Fruit fly (Drosophila melanogaster) whole organism, embryonic: ENCODE measurements around the gene Pi3K21B.

Experiments
- CG11456 ChIP-seq: fragments of 200-800 bp; sonication (Bioruptor generic); IDR thresholded peaks from 3 replicates; pipeline ENCODE4 v1.3.6; 2022; ENCODE audit warnings: missing biosample characterization, missing genetic modification characterization
- CG12659 ChIP-seq: fragments of 200-800 bp; sonication (Bioruptor generic); optimal IDR thresholded peaks from 3 replicates; lab custom pipeline; 2017; ENCODE audit warnings: mild to moderate bottlenecking, missing biosample characterization, missing genetic modification reagents, missing genetic modification characterization
- CG13123 ChIP-seq: fragments of 200-800 bp; sonication (Bioruptor generic); optimal IDR thresholded peaks from 2 replicates; lab custom pipeline; 2016; ENCODE audit warnings: missing biosample characterization, missing genetic modification characterization
- CG15479 ChIP-seq: fragments of 200-800 bp; sonication (Bioruptor generic); optimal IDR thresholded peaks from 3 replicates; lab custom pipeline; 2019; ENCODE audit warnings: missing biosample characterization, mild to moderate bottlenecking, missing genetic modification characterization, moderate library complexity
- CG16815 ChIP-seq: fragments of 200-800 bp; sonication (Bioruptor generic); optimal IDR thresholded peaks from 3 replicates; lab custom pipeline; 2017; ENCODE audit warnings: missing biosample characterization, mild to moderate bottlenecking, missing genetic modification characterization
- CG17568 ChIP-seq: fragments of 200-800 bp; sonication (Bioruptor generic); optimal IDR thresholded peaks from 2 replicates; lab custom pipeline; 2018; ENCODE audit warnings: missing biosample characterization, mild to moderate bottlenecking, missing genetic modification characterization, moderate library complexity
- CG18619 ChIP-seq: fragments of 200-800 bp; sonication (Bioruptor generic); optimal IDR thresholded peaks from 3 replicates; lab custom pipeline; 2017; ENCODE audit warnings: missing biosample characterization, mild to moderate bottlenecking, missing genetic modification characterization
- CG2678 ChIP-seq: fragments of 200-800 bp; sonication (Bioruptor generic); optimal IDR thresholded peaks from 3 replicates; lab custom pipeline; 2019; ENCODE audit warnings: missing biosample characterization, mild to moderate bottlenecking, missing genetic modification characterization, moderate library complexity
- CG31441 ChIP-seq: fragments of 200-800 bp; sonication (Bioruptor generic); IDR thresholded peaks from 2 replicates; pipeline ENCODE4 v1.3.6; 2022; ENCODE audit warnings: missing biosample characterization, missing genetic modification characterization
- CG32532 ChIP-seq: fragments of 200-800 bp; sonication (Bioruptor generic); IDR thresholded peaks from 2 replicates; pipeline ENCODE4 v1.3.6; 2022; ENCODE audit warnings: missing biosample characterization, missing genetic modification characterization
- CG34422 ChIP-seq: fragments of 200-800 bp; sonication (Bioruptor generic); IDR thresholded peaks from 3 replicates; pipeline ENCODE4 v1.3.6; 2022; ENCODE audit warnings: missing biosample characterization, missing genetic modification characterization
- CG4424 ChIP-seq: fragments of 200-800 bp; sonication (Bioruptor generic); optimal IDR thresholded peaks from 3 replicates; lab custom pipeline; 2016; ENCODE audit warnings: missing biosample characterization, missing genetic modification characterization
- CG5180 ChIP-seq: fragments of 200-800 bp; sonication (Bioruptor generic); optimal IDR thresholded peaks from 3 replicates; lab custom pipeline; 2017; ENCODE audit warnings: missing biosample characterization, missing genetic modification characterization, mild to moderate bottlenecking, moderate library complexity, missing genetic modification reagents
- CG9932 ChIP-seq: fragments of 200-800 bp; sonication (Bioruptor generic); IDR thresholded peaks from 2 replicates; pipeline ENCODE4 v1.3.6; 2022; ENCODE audit warnings: missing biosample characterization, missing genetic modification characterization
- Chrac-16 ChIP-seq: fragments of 200-800 bp; sonication (Bioruptor generic); optimal IDR thresholded peaks from 3 replicates; lab custom pipeline; 2016; ENCODE audit warnings: missing biosample characterization, missing genetic modification characterization
- CkIIα-i1 ChIP-seq: fragments of 200-800 bp; sonication (Bioruptor generic); IDR thresholded peaks from 2 replicates; pipeline ENCODE4 v1.3.6; 2022; ENCODE audit warnings: missing biosample characterization, missing genetic modification characterization
- CrebB ChIP-seq: fragments of 200-800 bp; sonication (Bioruptor generic); optimal IDR thresholded peaks from 3 replicates; lab custom pipeline; 2018; ENCODE audit warnings: missing biosample characterization, mild to moderate bottlenecking, missing genetic modification characterization
- Dip2 ChIP-seq: fragments of 200-800 bp; sonication (Bioruptor generic); IDR thresholded peaks from 2 replicates; pipeline ENCODE4 v1.3.6; 2022; ENCODE audit warnings: missing biosample characterization, missing genetic modification characterization
- Eip74EF ChIP-seq, 2 experiments: fragments of 200-800 bp in 1 of 2; fragments of >200 bp in 1 of 2; sonication (Bioruptor generic) in 1 of 2; optimal IDR thresholded peaks; 2 replicates each; lab custom pipeline; 2017 to 2019; ENCODE audit warnings: missing biosample characterization in 2 of 2, missing genetic modification characterization in 2 of 2, mild to moderate bottlenecking in 1 of 2, moderate library complexity in 1 of 2
- Ets97D ChIP-seq: fragments of 200-800 bp; sonication (Bioruptor generic); optimal IDR thresholded peaks from 3 replicates; lab custom pipeline; 2016; ENCODE audit warnings: missing biosample characterization, missing genetic modification characterization
- HmgZ ChIP-seq: fragments of 200-800 bp; sonication (Bioruptor generic); optimal IDR thresholded peaks from 2 replicates; lab custom pipeline; 2018; ENCODE audit warnings: missing biosample characterization, mild to moderate bottlenecking, missing genetic modification characterization
- PHDP ChIP-seq: fragments of 200-800 bp; sonication (Bioruptor generic); optimal IDR thresholded peaks from 3 replicates; lab custom pipeline; 2018; ENCODE audit warnings: missing biosample characterization, mild to moderate bottlenecking, missing genetic modification characterization, moderate library complexity
- Stat92E ChIP-seq, 3 experiments: fragments of >200 bp in 2 of 3; fragments of 200-800 bp in 1 of 3; sonication (Bioruptor generic) in 1 of 3; optimal IDR thresholded peaks; 2 replicates each; lab custom pipeline; 2017 to 2019; ENCODE audit warnings: missing biosample characterization in 3 of 3, missing genetic modification characterization in 3 of 3, mild to moderate bottlenecking in 1 of 3, moderate library complexity in 1 of 3
- Usf ChIP-seq: fragments of 200-800 bp; sonication (Bioruptor generic); optimal IDR thresholded peaks from 2 replicates; lab custom pipeline; 2017; ENCODE audit warnings: missing genotype, missing biosample characterization, missing genetic modification characterization
- Xbp1 ChIP-seq: fragments of 200-800 bp; sonication (Bioruptor generic); optimal IDR thresholded peaks from 3 replicates; lab custom pipeline; 2016; ENCODE audit warnings: missing biosample characterization, mild to moderate bottlenecking, missing genetic modification characterization
- abd-A ChIP-seq: fragments of 200-800 bp; sonication (Bioruptor generic); optimal IDR thresholded peaks from 3 replicates; lab custom pipeline; 2019; ENCODE audit warnings: missing biosample characterization, mild to moderate bottlenecking, missing genetic modification characterization, moderate library complexity
- ara ChIP-seq: fragments of 200-800 bp; sonication (Bioruptor generic); IDR thresholded peaks from 2 replicates; pipeline ENCODE4 v1.3.6; 2022; ENCODE audit warnings: missing biosample characterization, missing genetic modification characterization
- ash1 ChIP-seq: fragments of 200-800 bp; sonication (Bioruptor generic); optimal IDR thresholded peaks from 2 replicates; lab custom pipeline; 2018; ENCODE audit warnings: missing biosample characterization, mild to moderate bottlenecking, missing genetic modification characterization
- bab2 ChIP-seq: fragments of 200-800 bp; sonication (Bioruptor generic); optimal IDR thresholded peaks from 2 replicates; lab custom pipeline; 2016; ENCODE audit warnings: missing biosample characterization, missing genetic modification characterization
- dati ChIP-seq: fragments of 200-800 bp; sonication (Bioruptor generic); IDR thresholded peaks from 2 replicates; pipeline ENCODE4 v1.3.6; 2022; ENCODE audit warnings: missing biosample characterization, missing genetic modification characterization
- dimm ChIP-seq: fragments of 200-800 bp; sonication (Bioruptor generic); IDR thresholded peaks from 2 replicates; pipeline ENCODE4 v1.3.6; 2022; ENCODE audit warnings: missing biosample characterization, missing genetic modification characterization
- eyg ChIP-seq: fragments of 200-800 bp; sonication (Bioruptor generic); optimal IDR thresholded peaks from 3 replicates; lab custom pipeline; 2016; ENCODE audit warnings: missing biosample characterization, missing genetic modification characterization
- fd102C ChIP-seq: fragments of 200-800 bp; sonication (Bioruptor generic); optimal IDR thresholded peaks from 2 replicates; lab custom pipeline; 2018; ENCODE audit warnings: missing biosample characterization, mild to moderate bottlenecking, missing genetic modification characterization, moderate library complexity
- gro ChIP-seq: fragments of 200-800 bp; sonication (Bioruptor generic); optimal IDR thresholded peaks from 2 replicates; lab custom pipeline; 2016; ENCODE audit warnings: missing biosample characterization, missing genetic modification characterization
- hkb ChIP-seq, 2 experiments: fragments of 200-800 bp in 1 of 2; fragments of >200 bp in 1 of 2; sonication (Bioruptor generic) in 1 of 2; IDR thresholded peaks in 1 of 2; optimal IDR thresholded peaks in 1 of 2; 2 replicates each; pipeline versions ENCODE4 v1.3.6 to Lab custom; 2017 to 2022; ENCODE audit warnings: missing biosample characterization in 1 of 2, missing genetic modification characterization in 1 of 2
- insv ChIP-seq, 2 experiments: fragments of 200-800 bp; sonication (Bioruptor generic); optimal IDR thresholded peaks; 3 replicates each; lab custom pipeline; 2016 to 2018; ENCODE audit warnings: missing biosample characterization in 2 of 2, missing genetic modification characterization in 2 of 2
- kay ChIP-seq: fragments of 200-800 bp; sonication (Bioruptor generic); optimal IDR thresholded peaks from 2 replicates; lab custom pipeline; 2016; ENCODE audit warnings: missing biosample characterization, missing genetic modification characterization
- lola ChIP-seq, 3 experiments: fragments of >200 bp in 2 of 3; fragments of 200-800 bp in 1 of 3; sonication (Bioruptor generic) in 1 of 3; optimal IDR thresholded peaks; 2 replicates each; lab custom pipeline; 2017 to 2019; ENCODE audit warnings: missing biosample characterization in 3 of 3, missing genetic modification characterization in 3 of 3, mild to moderate bottlenecking in 1 of 3, moderate library complexity in 1 of 3
- maf-S ChIP-seq: fragments of 200-800 bp; sonication (Bioruptor generic); optimal IDR thresholded peaks from 2 replicates; lab custom pipeline; 2016; ENCODE audit warnings: missing biosample characterization, missing genetic modification characterization
- peb ChIP-seq: fragments of 200-800 bp; sonication (Bioruptor generic); IDR thresholded peaks from 2 replicates; pipeline ENCODE4 v1.3.6; 2022; ENCODE audit warnings: missing biosample characterization, missing genetic modification characterization
- pros ChIP-seq: fragments of 200-800 bp; sonication (Bioruptor generic); optimal IDR thresholded peaks from 3 replicates; lab custom pipeline; 2019; ENCODE audit warnings: missing biosample characterization, mild to moderate bottlenecking, missing genetic modification characterization, moderate library complexity
- sima ChIP-seq: fragments of 200-800 bp; sonication (Bioruptor generic); optimal IDR thresholded peaks from 2 replicates; lab custom pipeline; 2016; ENCODE audit warnings: missing biosample characterization, missing genetic modification characterization
- sna ChIP-seq: fragments of 200-800 bp; sonication (Bioruptor generic); IDR thresholded peaks from 2 replicates; pipeline ENCODE4 v1.3.6; 2022; ENCODE audit warnings: missing biosample characterization, missing genetic modification characterization; ENCODE audit not compliant: partially characterized antibody
- sqz ChIP-seq: fragments of 200-800 bp; sonication (Bioruptor generic); optimal IDR thresholded peaks from 3 replicates; lab custom pipeline; 2018; ENCODE audit warnings: missing biosample characterization, mild to moderate bottlenecking, missing genetic modification characterization
- usp ChIP-seq: fragments of >200 bp; optimal IDR thresholded peaks from 2 replicates; lab custom pipeline; 2017; ENCODE audit warnings: missing biosample characterization, missing genetic modification characterization
- wek ChIP-seq: fragments of 200-800 bp; sonication (Bioruptor generic); optimal IDR thresholded peaks from 3 replicates; lab custom pipeline; 2018; ENCODE audit warnings: missing biosample characterization, mild to moderate bottlenecking, missing genetic modification characterization, moderate library complexity
- z ChIP-seq: fragments of 200-800 bp; sonication (Bioruptor generic); IDR thresholded peaks from 3 replicates; pipeline ENCODE4 v1.3.6; 2022; ENCODE audit warnings: missing biosample characterization, missing genetic modification characterization

Pi3K21B gene

DNA sequence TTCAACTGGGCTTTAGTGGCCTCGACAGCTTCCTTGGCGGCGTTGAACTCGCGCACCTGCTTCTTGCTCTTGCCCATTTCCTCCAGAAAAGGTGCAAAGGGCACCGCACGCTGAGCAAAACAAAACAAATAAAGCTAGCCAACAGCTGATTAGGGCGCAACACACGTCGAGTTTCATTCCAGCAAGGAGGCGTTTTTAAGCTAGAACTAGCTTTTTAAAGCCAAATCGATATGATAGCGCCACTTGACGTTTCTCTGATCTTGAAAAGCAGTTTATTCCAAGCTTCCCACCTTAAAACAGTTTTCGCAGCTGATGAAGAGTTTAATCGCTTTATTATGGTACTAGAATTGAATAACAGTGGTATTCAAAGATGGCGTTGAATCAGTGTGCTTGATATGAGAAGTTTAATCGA is 14.6 kb upstream of the Pi3K21B start, which contains the start of gene CG11601 (continued):
- TF ChIP-seq bab2 (GFP tag; lab: Kevin White, UChicago), result no peak

DNA sequence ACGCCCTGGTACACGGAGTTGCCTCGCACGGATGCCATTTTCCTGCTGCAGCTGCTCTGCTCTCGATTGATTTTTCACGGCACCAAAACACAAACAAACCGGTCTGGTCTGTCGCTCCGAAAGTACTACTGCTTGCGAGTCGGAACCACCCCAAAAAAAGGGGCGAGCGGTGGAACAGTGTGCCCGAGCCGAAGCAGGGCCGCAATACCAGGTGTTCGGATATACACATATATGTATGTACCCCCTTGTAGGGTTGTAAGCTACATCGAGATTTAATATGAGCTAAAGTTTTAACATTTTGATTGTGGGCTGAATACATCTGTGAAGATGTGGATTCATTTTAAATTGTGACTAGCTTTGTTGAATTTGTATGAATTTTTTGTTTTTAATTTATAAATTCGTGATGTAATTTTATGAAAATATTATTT is 12.1 kb upstream of the Pi3K21B start:
- TF ChIP-seq kay (GFP tag; lab: Kevin White, UChicago) (no peak), CG2678 (tag; lab: Kevin White, UChicago) (peak; percentile 69), wek (GFP tag; lab: Kevin White, UChicago) (no peak), fd102C (no peak), sima (GFP tag; lab: Kevin White, UChicago) (no peak), CG18619 (peak; percentile 13), insv (GFP tag; optimal IDR thresholded peaks at IDR 0.05; lab: Kevin White, UChicago) (no peak), CG11456 (GFP tag; lab: Robert Waterston, UW) (0 out of 3 replicates have a peak, but pooled peaks have one; percentile 68), usp (GFP tag; lab: Kevin White, UChicago) (no peak), CG31441 (no peak; the same call in 1 of the 2 replicates), ash1 (GFP tag; lab: Kevin White, UChicago) (no peak), CG12659 (GFP tag; lab: Kevin White, UChicago) (peak; percentile 80), CG4424 (no peak), z (GFP tag; lab: Robert Waterston, UW) (0 out of 3 replicates have a peak, but pooled peaks have one; percentile 24), PHDP (peak; percentile 70), dimm (GFP tag; lab: Robert Waterston, UW) (no peak), CrebB (tag; lab: Kevin White, UChicago) (peak; percentile 53), CG13123 (GFP tag; lab: Kevin White, UChicago) (no peak), CG5180 (GFP tag; lab: Kevin White, UChicago) (peak; percentile 69), CG17568 (GFP tag; lab: Kevin White, UChicago) (peak; percentile 16), CG34422 (GFP tag; lab: Robert Waterston, UW) (peak; percentile 58; the same call in 1 of the 3 replicates), sqz (GFP tag; lab: Kevin White, UChicago) (no peak), Xbp1 (GFP tag; lab: Kevin White, UChicago) (peak; percentile 29), eyg (GFP tag; lab: Kevin White, UChicago) (peak; percentile 7), gro (GFP tag; lab: Kevin White, UChicago) (peak; percentile 59), sna (GFP tag; lab: Robert Waterston, UW) (no peak; the same call in 1 of the 2 replicates), lola (GFP tag; optimal IDR thresholded peaks at IDR 0.05; lab: Kevin White, UChicago) (peak in 1 of 3 experiments; percentile 36), Eip74EF (GFP tag; optimal IDR thresholded peaks at IDR 0.05; lab: Kevin White, UChicago) (peak in 1 of 2 experiments; percentile 15), Ets97D (GFP tag; lab: Kevin White, UChicago) (peak; percentile 76), CG15479 (no peak), CG16815 (GFP tag; lab: Kevin White, UChicago) (no peak), HmgZ (tag; lab: Kevin White, UChicago) (peak; percentile 66), peb (GFP tag; lab: Robert Waterston, UW) (no peak), ara (no peak), CkIIα-i1 (GFP tag; lab: Robert Waterston, UW) (no peak), CG32532 (GFP tag; lab: Robert Waterston, UW) (peak; percentile 66), Stat92E (GFP tag; optimal IDR thresholded peaks at IDR 0.05; lab: Kevin White, UChicago) (peak in 1 of 3 experiments; percentile 56), abd-A (tag; lab: Kevin White, UChicago) (peak; percentile 5), Dip2 (GFP tag; lab: Robert Waterston, UW) (no peak), hkb (optimal IDR thresholded peaks at IDR 0.05; lab: Kevin White, UChicago) (no peak), hkb (GFP tag; IDR thresholded peaks at IDR 0.05; lab: Robert Waterston, UW) (peak; percentile 42; the same call in 1 of the 2 replicates), Usf (GFP tag; lab: Kevin White, UChicago) (no peak), CG9932 (GFP tag; lab: Robert Waterston, UW) (peak; percentile 64), Chrac-16 (GFP tag; lab: Kevin White, UChicago) (peak; percentile 19), dati (GFP tag; lab: Robert Waterston, UW) (no peak), pros (GFP tag; lab: Kevin White, UChicago) (no peak), maf-S (GFP tag; lab: Kevin White, UChicago) (peak; percentile 33)
